Worm (Caenorhabditis elegans) whole organism, young adult: ENCODE measurements around the gene tsr-1.
A peak's percentile ranks its signal among the peaks of the same experiment; 100 is the strongest.

ENCODE experiments used
- B0035.1 ChIP-seq: sonication (generic microtip); optimal IDR thresholded peaks from 2 replicates; lab custom pipeline; 2016; ENCODE audit warnings: missing genetic modification characterization, mild to moderate bottlenecking, missing compliant biosample characterization, missing genotype, missing genetic modification reagents
- C17E4.6 ChIP-seq: fragments of 200-800 bp; sonication (Bioruptor generic); IDR thresholded peaks from 2 replicates; pipeline ENCODE4 v1.3.6; 2022; ENCODE audit warnings: missing genetic modification reagents, missing genetic modification characterization, missing compliant biosample characterization
- D2030.7 ChIP-seq: fragments of 200-800 bp; sonication (Bioruptor generic); IDR thresholded peaks from 2 replicates; pipeline ENCODE4 v1.3.6; 2022; ENCODE audit warnings: missing genetic modification reagents, missing genetic modification characterization, missing compliant biosample characterization
- F10E7.11 ChIP-seq: sonication (generic microtip); optimal IDR thresholded peaks from 2 replicates; lab custom pipeline; 2017; ENCODE audit warnings: mild to moderate bottlenecking, missing genetic modification characterization, moderate library complexity, missing compliant biosample characterization
- F22D6.2 ChIP-seq: sonication (generic microtip); optimal IDR thresholded peaks from 2 replicates; lab custom pipeline; 2016; ENCODE audit warnings: mild to moderate bottlenecking, missing genetic modification characterization, missing compliant biosample characterization
- F37B4.10 ChIP-seq: fragments of 200-800 bp; sonication (Bioruptor generic); IDR thresholded peaks from 2 replicates; pipeline ENCODE4 v1.3.6; 2022; ENCODE audit warnings: missing genetic modification characterization, missing compliant biosample characterization
- F52B5.7 ChIP-seq: sonication (generic microtip); optimal IDR thresholded peaks from 2 replicates; lab custom pipeline; 2016; ENCODE audit warnings: mild to moderate bottlenecking, missing genetic modification characterization, missing compliant biosample characterization
- K12H6.12 ChIP-seq: fragments of 200-800 bp; sonication (Bioruptor generic); optimal IDR thresholded peaks from 2 replicates; lab custom pipeline; 2018; ENCODE audit warnings: mild to moderate bottlenecking, missing genetic modification characterization, missing compliant biosample characterization
- T26A5.8 ChIP-seq: sonication (generic microtip); optimal IDR thresholded peaks from 2 replicates; lab custom pipeline; 2016; ENCODE audit warnings: missing genetic modification characterization, missing compliant biosample characterization
- Y56A3A.18 ChIP-seq: fragments of 200-800 bp; sonication (Bioruptor generic); IDR thresholded peaks from 2 replicates; pipeline ENCODE4 v1.3.6; 2022; ENCODE audit warnings: missing genetic modification reagents, missing genetic modification characterization, missing compliant biosample characterization
- Y79H2A.3 ChIP-seq: fragments of 200-800 bp; sonication (Bioruptor generic); conservative IDR thresholded peaks from 2 replicates; pipeline ENCODE4 v1.3.6; 2022; ENCODE audit warnings: missing genetic modification reagents, missing genetic modification characterization, missing compliant biosample characterization
- akir-1 ChIP-seq: fragments of 200-800 bp; sonication (Bioruptor generic); optimal IDR thresholded peaks from 2 replicates; lab custom pipeline; 2018; ENCODE audit warnings: mild to moderate bottlenecking, missing genetic modification characterization, moderate library complexity, missing compliant biosample characterization
- ama-1 ChIP-seq, 3 experiments: fragments of 150-350 bp in 1 of 3; sonication (generic microtip) in 2 of 3; optimal IDR thresholded peaks; 2 replicates each; lab custom pipeline; 2014 to 2018; ENCODE audit warnings: missing biosample characterization in 2 of 3, missing genetic modification characterization in 2 of 3, missing genetic modification reagents in 2 of 3
- aptf-2 ChIP-seq: fragments of 200-800 bp; sonication (Bioruptor generic); conservative IDR thresholded peaks from 2 replicates; pipeline ENCODE4 v1.3.6; 2022; ENCODE audit warnings: missing genetic modification reagents, missing genetic modification characterization, missing compliant biosample characterization
- aptf-3 ChIP-seq: fragments of 200-800 bp; sonication (Bioruptor generic); IDR thresholded peaks from 2 replicates; pipeline ENCODE4 v1.3.6; 2022; ENCODE audit warnings: missing genetic modification characterization, missing compliant biosample characterization
- atf-7 ChIP-seq: sonication (generic microtip); optimal IDR thresholded peaks from 2 replicates; lab custom pipeline; 2017; ENCODE audit warnings: mild to moderate bottlenecking, missing genetic modification characterization, missing compliant biosample characterization
- attf-3 ChIP-seq: fragments of 200-800 bp; sonication (Bioruptor generic); conservative IDR thresholded peaks from 2 replicates; pipeline ENCODE4 v1.3.6; 2022; ENCODE audit warnings: missing genetic modification reagents, missing genetic modification characterization, missing compliant biosample characterization
- attf-5 ChIP-seq: fragments of 200-800 bp; sonication (Bioruptor generic); optimal IDR thresholded peaks from 2 replicates; lab custom pipeline; 2018; ENCODE audit warnings: mild to moderate bottlenecking, missing genetic modification characterization, missing compliant biosample characterization
- attf-6 ChIP-seq: fragments of 200-800 bp; sonication (Bioruptor generic); IDR thresholded peaks from 2 replicates; pipeline ENCODE4 v1.3.6; 2022; ENCODE audit warnings: missing genetic modification reagents, missing genetic modification characterization, missing compliant biosample characterization
- bed-1 ChIP-seq: fragments of 200-800 bp; sonication (Bioruptor generic); IDR thresholded peaks from 2 replicates; pipeline ENCODE4 v1.3.6; 2022; ENCODE audit warnings: missing genetic modification reagents, missing genetic modification characterization, missing compliant biosample characterization
- ccch-3 ChIP-seq: fragments of 200-800 bp; sonication (Bioruptor generic); optimal IDR thresholded peaks from 2 replicates; lab custom pipeline; 2018; ENCODE audit warnings: mild to moderate bottlenecking, missing genetic modification characterization, missing compliant biosample characterization
- ceh-100 ChIP-seq: fragments of 200-800 bp; sonication (Bioruptor generic); IDR thresholded peaks from 2 replicates; pipeline ENCODE4 v1.3.6; 2022; ENCODE audit warnings: missing genetic modification reagents, missing genetic modification characterization, missing compliant biosample characterization
- chd-7 ChIP-seq: sonication (generic microtip); optimal IDR thresholded peaks from 2 replicates; lab custom pipeline; 2016; ENCODE audit warnings: mild to moderate bottlenecking, missing genetic modification characterization, moderate library complexity, missing compliant biosample characterization
- gei-17 ChIP-seq: fragments of 200-800 bp; sonication (Bioruptor generic); optimal IDR thresholded peaks from 2 replicates; lab custom pipeline; 2018; ENCODE audit warnings: mild to moderate bottlenecking, missing genetic modification characterization, missing compliant biosample characterization
- hmg-20 ChIP-seq: fragments of 200-800 bp; sonication (Bioruptor generic); IDR thresholded peaks from 2 replicates; pipeline ENCODE4 v1.3.6; 2022; ENCODE audit warnings: missing genetic modification reagents, missing genetic modification characterization, missing compliant biosample characterization
- lag-1 ChIP-seq: fragments of 200-800 bp; sonication (Bioruptor generic); IDR thresholded peaks from 2 replicates; pipeline ENCODE4 v1.3.6; 2022; ENCODE audit warnings: missing genetic modification reagents, missing genetic modification characterization, missing compliant biosample characterization
- lin-54 ChIP-seq: fragments of 200-800 bp; sonication (Bioruptor generic); optimal IDR thresholded peaks from 2 replicates; lab custom pipeline; 2018; ENCODE audit warnings: mild to moderate bottlenecking, missing genetic modification characterization, missing compliant biosample characterization
- lir-1 ChIP-seq: fragments of 200-800 bp; sonication (Bioruptor generic); conservative IDR thresholded peaks from 2 replicates; pipeline ENCODE4 v1.3.6; 2022; ENCODE audit warnings: missing genetic modification reagents, missing genetic modification characterization, missing compliant biosample characterization
- lsl-1 ChIP-seq: fragments of 200-800 bp; sonication (Bioruptor generic); optimal IDR thresholded peaks from 2 replicates; lab custom pipeline; 2018; ENCODE audit warnings: mild to moderate bottlenecking, missing genetic modification characterization, moderate library complexity, missing compliant biosample characterization
- lsy-27 ChIP-seq: sonication (generic microtip); optimal IDR thresholded peaks from 2 replicates; lab custom pipeline; 2017; ENCODE audit warnings: missing genetic modification characterization, mild to moderate bottlenecking, missing compliant biosample characterization, antibody characterized with exemption, missing genotype, borderline replicate concordance; ENCODE audit not compliant: insufficient read depth
- madf-10 ChIP-seq: sonication (generic microtip); optimal IDR thresholded peaks from 2 replicates; lab custom pipeline; 2016; ENCODE audit warnings: mild to moderate bottlenecking, missing genetic modification characterization, missing compliant biosample characterization
- madf-8 ChIP-seq: fragments of 200-800 bp; sonication (Bioruptor generic); conservative IDR thresholded peaks from 2 replicates; pipeline ENCODE4 v1.3.6; 2022; ENCODE audit warnings: missing genetic modification reagents, missing genetic modification characterization, missing compliant biosample characterization
- mxl-1 ChIP-seq: sonication (generic microtip); optimal IDR thresholded peaks from 2 replicates; lab custom pipeline; 2016; ENCODE audit warnings: missing genetic modification characterization, missing compliant biosample characterization
- nfya-2 ChIP-seq: fragments of 200-800 bp; sonication (Bioruptor generic); IDR thresholded peaks from 2 replicates; pipeline ENCODE4 v1.3.6; 2022; ENCODE audit warnings: missing genetic modification reagents, missing genetic modification characterization, missing compliant biosample characterization
- nfyb-1 ChIP-seq: fragments of 200-800 bp; sonication (Bioruptor generic); IDR thresholded peaks from 2 replicates; pipeline ENCODE4 v1.3.6; 2022; ENCODE audit warnings: missing genetic modification reagents, missing genetic modification characterization, missing compliant biosample characterization
- nhr-80 ChIP-seq: sonication (generic microtip); optimal IDR thresholded peaks from 2 replicates; lab custom pipeline; 2016; ENCODE audit warnings: missing genetic modification characterization, missing compliant biosample characterization
- nhr-90 ChIP-seq: sonication (generic microtip); optimal IDR thresholded peaks from 2 replicates; lab custom pipeline; 2016; ENCODE audit warnings: missing genotype, mild to moderate bottlenecking, missing genetic modification characterization, missing compliant biosample characterization
- rcor-1 ChIP-seq: fragments of 200-800 bp; sonication (Bioruptor generic); IDR thresholded peaks from 2 replicates; pipeline ENCODE4 v1.3.6; 2022; ENCODE audit warnings: missing genetic modification reagents, missing genetic modification characterization, missing compliant biosample characterization
- repo-1 ChIP-seq: sonication (generic microtip); optimal IDR thresholded peaks from 2 replicates; lab custom pipeline; 2017; ENCODE audit warnings: mild to moderate bottlenecking, missing genetic modification characterization, missing compliant biosample characterization
- sea-2 ChIP-seq: fragments of 200-800 bp; sonication (Bioruptor generic); IDR thresholded peaks from 2 replicates; pipeline ENCODE4 v1.3.6; 2022; ENCODE audit warnings: missing genetic modification characterization, missing compliant biosample characterization
- snpc-4 ChIP-seq, 5 experiments: fragments of 150-350 bp in 1 of 5; sonication (generic microtip) in 4 of 5; optimal IDR thresholded peaks; 2 replicates each; lab custom pipeline; 2014 to 2018; ENCODE audit warnings: missing genetic modification characterization in 5 of 5, missing biosample characterization in 3 of 5, antibody characterized with exemption in 2 of 5, mild to moderate bottlenecking in 2 of 5, missing compliant biosample characterization in 2 of 5, missing genotype in 2 of 5, moderate library complexity in 2 of 5, missing genetic modification reagents in 1 of 5
- tlf-1 ChIP-seq: fragments of 200-800 bp; sonication (Bioruptor generic); optimal IDR thresholded peaks from 2 replicates; lab custom pipeline; 2018; ENCODE audit warnings: mild to moderate bottlenecking, missing genetic modification characterization, missing compliant biosample characterization
- unc-62 ChIP-seq: fragments of 150-350 bp; optimal IDR thresholded peaks from 2 replicates; lab custom pipeline; 2014; ENCODE audit warnings: missing biosample characterization, missing genetic modification reagents, missing genetic modification characterization
- xnd-1 ChIP-seq: sonication (generic microtip); optimal IDR thresholded peaks from 2 replicates; lab custom pipeline; 2016; ENCODE audit warnings: missing genotype, missing genetic modification reagents, missing genetic modification characterization, missing compliant biosample characterization
- zfh-2 ChIP-seq: fragments of 200-800 bp; sonication (Bioruptor generic); conservative IDR thresholded peaks from 2 replicates; pipeline ENCODE4 v1.3.6; 2022; ENCODE audit warnings: missing genetic modification reagents, missing genetic modification characterization, missing compliant biosample characterization
- zim-3 ChIP-seq: sonication (generic microtip); optimal IDR thresholded peaks from 2 replicates; lab custom pipeline; 2017; ENCODE audit warnings: mild to moderate bottlenecking, missing genetic modification characterization, moderate library complexity, missing compliant biosample characterization
- ztf-18 ChIP-seq: sonication (generic microtip); optimal IDR thresholded peaks from 2 replicates; lab custom pipeline; 2016; ENCODE audit warnings: missing genotype, mild to moderate bottlenecking, missing genetic modification characterization, missing compliant biosample characterization

The tsr-1 gene

ce11 chrII:2455931-2456576 lies 17.1 kb downstream of the tsr-1 start:
- TF ChIP-seq nhr-90 (tag; lab: Kevin White, UChicago), result no peak
- TF ChIP-seq F10E7.11 (tag; lab: Kevin White, UChicago), result no peak
- TF ChIP-seq attf-3 (GFP tag; lab: Robert Waterston, UW), result no peak
- TF ChIP-seq lsl-1 (GFP tag; lab: Kevin White, UChicago), result peak; percentile 1
- no peak for TF ChIP-seq B0035.1 (tag; lab: Kevin White, UChicago)

DNA sequence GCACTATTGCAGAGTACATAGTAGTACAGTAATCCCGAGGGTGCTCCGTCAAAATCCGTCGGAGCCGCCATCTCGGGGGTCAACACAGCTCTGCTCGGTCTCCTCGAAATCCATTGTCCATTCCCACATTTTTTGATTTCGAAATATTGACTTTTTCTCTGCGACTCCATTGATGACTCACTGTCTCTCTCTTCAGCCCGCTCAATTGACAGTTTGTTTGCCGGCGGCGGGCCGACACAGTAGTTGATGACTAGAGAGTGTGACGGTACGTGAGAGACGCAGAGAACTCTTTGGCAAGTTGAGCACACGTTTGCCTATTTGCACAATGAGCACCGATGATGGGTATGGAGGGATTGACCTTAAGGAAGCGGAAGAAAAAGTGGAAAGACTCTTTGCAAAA lies 18.3 kb downstream of the tsr-1 start:
- TF ChIP-seq ama-1 (optimal IDR thresholded peaks at IDR 0.05; lab: Kevin White, UChicago), result no peak
- no peak for TF ChIP-seq ama-1 (GFP tag; optimal IDR thresholded peaks at IDR 0.05; lab: Kevin White, UChicago)
- peak; percentile 35 for TF ChIP-seq lin-54 (GFP tag; lab: Kevin White, UChicago)
- no peak for TF ChIP-seq zim-3 (tag; lab: Kevin White, UChicago)
- TF ChIP-seq F22D6.2, result no peak
- TF ChIP-seq sea-2, result no peak
- no peak for TF ChIP-seq ztf-18 (tag; lab: Kevin White, UChicago)
- no peak for TF ChIP-seq repo-1
- TF ChIP-seq akir-1 (GFP tag; lab: Kevin White, UChicago), result no peak
- no peak for TF ChIP-seq ceh-100 (GFP tag; lab: Robert Waterston, UW)
- TF ChIP-seq D2030.7 (GFP tag; lab: Robert Waterston, UW), result no peak
- peak; percentile 1 for TF ChIP-seq madf-10
- no peak for TF ChIP-seq ccch-3 (GFP tag; lab: Kevin White, UChicago)
- no peak for TF ChIP-seq C17E4.6
- TF ChIP-seq rcor-1 (GFP tag; lab: Robert Waterston, UW), result no peak
- TF ChIP-seq lir-1, result no peak
- TF ChIP-seq nfya-2 (GFP tag; lab: Robert Waterston, UW), result no peak
- TF ChIP-seq madf-8 (GFP tag; lab: Robert Waterston, UW), result no peak
- no peak for TF ChIP-seq lag-1 (GFP tag; lab: Robert Waterston, UW)
- TF ChIP-seq zfh-2 (GFP tag; lab: Robert Waterston, UW), result peak; percentile 85
- TF ChIP-seq unc-62 (GFP tag; lab: Kevin White, UChicago), result peak; percentile 23
- TF ChIP-seq xnd-1, result no peak
- TF ChIP-seq gei-17 (GFP tag; lab: Kevin White, UChicago), result no peak
- TF ChIP-seq Y56A3A.18 (GFP tag; lab: Robert Waterston, UW), result no peak
- no peak for TF ChIP-seq K12H6.12 (tag; lab: Kevin White, UChicago)
- TF ChIP-seq attf-6 (GFP tag; lab: Robert Waterston, UW), result no peak
- no peak for TF ChIP-seq aptf-3 (GFP tag; lab: Robert Waterston, UW)
- no peak for TF ChIP-seq F52B5.7 (tag; lab: Kevin White, UChicago)
- TF ChIP-seq F37B4.10, result no peak
- no peak for TF ChIP-seq nfyb-1
- no peak for TF ChIP-seq hmg-20 (GFP tag; lab: Robert Waterston, UW)
- no peak for TF ChIP-seq tlf-1 (GFP tag; lab: Kevin White, UChicago)
- TF ChIP-seq atf-7 (tag; lab: Kevin White, UChicago), result no peak
- no peak for TF ChIP-seq aptf-2 (GFP tag; lab: Robert Waterston, UW)
- peak; percentile 88 for TF ChIP-seq nhr-80 (tag; lab: Kevin White, UChicago)
- TF ChIP-seq T26A5.8, result no peak
- no peak for TF ChIP-seq bed-1
- TF ChIP-seq mxl-1 (tag; lab: Kevin White, UChicago), result no peak
- TF ChIP-seq attf-5 (GFP tag; lab: Kevin White, UChicago), result peak; percentile 32
- TF ChIP-seq lsy-27, result no peak
- TF ChIP-seq snpc-4 (GFP tag; optimal IDR thresholded peaks at IDR 0.05; lab: Kevin White, UChicago), result no peak
- TF ChIP-seq snpc-4 (tag; optimal IDR thresholded peaks at IDR 0.05; lab: Kevin White, UChicago), result peak in 1 of 4 experiments; percentile 46
- TF ChIP-seq chd-7 (tag; lab: Kevin White, UChicago), result no peak
- TF ChIP-seq Y79H2A.3, result no peak
